Fruit fly (Drosophila melanogaster): ENCODE data around the gene NimB3.

The NimB3 gene

dm6 chr2L:13963467-13964122 is 4.2 kb downstream of the NimB3 start, which contains the start of gene NimB1:
Gene NimB1, plus strand, starts transcription at chr2L:13963507.
- TF ChIP-seq noc (tag; optimal IDR thresholded peaks at IDR 0.05) = no peak

- no peak for TF ChIP-seq noc (tag; optimal IDR thresholded peaks at IDR 0.05)
Measured at dm6 chr2L:13960399-13960798, 7.4 kb downstream of the NimB3 start.

dm6 chr2L:13957239-13957638 is 10.5 kb downstream of the NimB3 start, which contains the start of gene NimA:
Gene NimA, plus strand, starts transcription at chr2L:13957539.
- TF ChIP-seq noc (tag; optimal IDR thresholded peaks at IDR 0.05) = no peak

dm6 chr2L:13955775-13956174 is 12.0 kb downstream of the NimB3 start:
- TF ChIP-seq noc (tag; optimal IDR thresholded peaks at IDR 0.05) = no peak

- no peak for TF ChIP-seq noc (tag; optimal IDR thresholded peaks at IDR 0.05)
Measured at dm6 chr2L:13949789-13950188, 18.0 kb downstream of the NimB3 start.

dm6 chr2L:13947476-13947875 is 20.3 kb downstream of the NimB3 start, which contains the start of gene Vajk3:
Gene Vajk3, minus strand, starts transcription at chr2L:13947476.
- no peak for TF ChIP-seq noc (tag; optimal IDR thresholded peaks at IDR 0.05)

- TF ChIP-seq noc (tag; optimal IDR thresholded peaks at IDR 0.05) = no peak
Measured at dm6 chr2L:13934542-13935065, 33.2 kb downstream of the NimB3 start, which contains the start of gene Vajk2. Gene Vajk2, minus strand, starts transcription at chr2L:13934692.

dm6 chr2L:13931318-13931717 is 36.5 kb downstream of the NimB3 start, which contains the start of gene CG42711:
Gene CG42711, minus strand, starts transcription at chr2L:13931362.
- TF ChIP-seq noc (tag; optimal IDR thresholded peaks at IDR 0.05) = no peak

- TF ChIP-seq noc (tag; optimal IDR thresholded peaks at IDR 0.05) = no peak
Measured at dm6 chr2L:13928461-13928860, 39.3 kb downstream of the NimB3 start.

dm6 chr2L:13925699-13926098 is 42.1 kb downstream of the NimB3 start:
- TF ChIP-seq noc (tag; optimal IDR thresholded peaks at IDR 0.05) = no peak

- TF ChIP-seq noc (tag; optimal IDR thresholded peaks at IDR 0.05) = no peak
Measured at dm6 chr2L:13923984-13924383, 43.8 kb downstream of the NimB3 start.

- no peak for TF ChIP-seq noc (tag; optimal IDR thresholded peaks at IDR 0.05)
Measured at dm6 chr2L:13923453-13923852, 44.3 kb downstream of the NimB3 start, which contains the start of gene Vajk1. Gene Vajk1, minus strand, starts transcription at chr2L:13923553.
